Worm (Caenorhabditis elegans) whole organism, mixed stage, embryonic: ENCODE results near the gene lir-2.

Experiments used
- lin-13 ChIP-seq: fragments of 150-350 bp; optimal IDR thresholded peaks from 2 replicates; lab custom pipeline; 2014; ENCODE audit warnings: missing biosample characterization, missing genetic modification characterization
- mep-1 ChIP-seq: fragments of 150-350 bp; optimal IDR thresholded peaks from 2 replicates; lab custom pipeline; 2017; ENCODE audit warnings: missing biosample characterization, missing genetic modification reagents, missing genetic modification characterization, inconsistent platforms
- snpc-4 ChIP-seq: fragments of 150-350 bp; optimal IDR thresholded peaks from 2 replicates; lab custom pipeline; 2014; ENCODE audit warnings: missing biosample characterization, missing genetic modification characterization
- unc-39 ChIP-seq: fragments of 150-350 bp; optimal IDR thresholded peaks from 2 replicates; lab custom pipeline; 2014; ENCODE audit warnings: missing biosample characterization, missing genetic modification characterization
- unc-62 ChIP-seq: fragments of 150-350 bp; optimal IDR thresholded peaks from 2 replicates; lab custom pipeline; 2014; ENCODE audit warnings: missing biosample characterization, missing genetic modification reagents, missing genetic modification characterization
- zip-8 ChIP-seq: fragments of 150-350 bp; optimal IDR thresholded peaks from 2 replicates; lab custom pipeline; 2014; ENCODE audit warnings: missing biosample characterization, missing genetic modification characterization
- ztf-11 ChIP-seq: fragments of 150-350 bp; optimal IDR thresholded peaks from 2 replicates; lab custom pipeline; 2014; ENCODE audit warnings: missing biosample characterization, missing genetic modification characterization

DNA sequence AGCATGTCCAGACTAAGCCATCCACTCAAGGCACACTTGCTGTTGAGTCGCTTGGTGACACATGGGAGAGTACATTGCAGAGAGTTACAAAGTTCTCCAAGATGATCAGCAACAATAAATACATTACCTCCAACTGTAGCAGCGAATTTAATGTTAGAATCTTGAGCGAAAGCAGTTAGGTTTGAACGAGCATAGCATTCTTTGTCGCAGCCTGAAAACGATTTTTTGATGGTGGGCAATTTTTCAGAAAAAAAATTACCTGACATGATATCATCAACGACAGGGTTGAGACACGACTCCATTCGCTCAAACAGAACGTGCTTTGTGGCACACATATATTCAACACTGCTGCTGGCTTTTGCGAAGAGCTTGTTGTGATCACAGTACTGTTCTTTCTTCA, 4.0 kb upstream of the lir-2 start:
- TF ChIP-seq zip-8 (tag; lab: Kevin White, UChicago), result no peak
- no peak for TF ChIP-seq ztf-11
- TF ChIP-seq snpc-4, result no peak
- no peak for TF ChIP-seq unc-62
- TF ChIP-seq mep-1 (tag; lab: Kevin White, UChicago), result no peak
- TF ChIP-seq unc-39, result no peak
- TF ChIP-seq lin-13 (tag; lab: Kevin White, UChicago), result no peak
